Worm (Caenorhabditis elegans) whole organism, L4 larva: Measurements from ENCODE around the gene F57A8.7.

Experiments used
- F26F4.8 ChIP-seq: fragments of 200-800 bp; sonication (Bioruptor generic); conservative IDR thresholded peaks from 2 replicates; pipeline ENCODE4 v1.3.6; 2022; ENCODE audit warnings: missing genetic modification characterization, missing compliant biosample characterization
- aha-1 ChIP-seq: fragments of 150-350 bp; peaks from one replicate; lab custom pipeline; 2014; ENCODE audit warnings: missing biosample characterization, missing genetic modification characterization
- ceh-28 ChIP-seq: fragments of 150-350 bp; optimal IDR thresholded peaks from 2 replicates; lab custom pipeline; 2014; ENCODE audit warnings: missing biosample characterization, missing genetic modification reagents, missing genetic modification characterization
- ceh-82 ChIP-seq: sonication (generic microtip); optimal IDR thresholded peaks from 2 replicates; lab custom pipeline; 2017; ENCODE audit warnings: missing biosample characterization, missing genetic modification characterization
- egl-27 ChIP-seq: sonication (generic microtip); optimal IDR thresholded peaks from 3 replicates; lab custom pipeline; 2017; ENCODE audit warnings: missing biosample characterization, missing genetic modification reagents, missing genetic modification characterization
- nhr-25 ChIP-seq: sonication (generic microtip); optimal IDR thresholded peaks from 2 replicates; lab custom pipeline; 2017; ENCODE audit warnings: missing genetic modification characterization, mild to moderate bottlenecking, missing compliant biosample characterization, antibody characterized with exemption, moderate library complexity, borderline replicate concordance; ENCODE audit not compliant: insufficient read depth
- pha-4 ChIP-seq, 2 experiments: fragments of 150-350 bp in 1 of 2; fragments of 200-800 bp in 1 of 2; sonication (Bioruptor generic) in 1 of 2; IDR thresholded peaks in 1 of 2; optimal IDR thresholded peaks in 1 of 2; 2 replicates each; pipeline versions ENCODE4 v1.3.6 to Lab custom; 2014 to 2022; ENCODE audit warnings: missing genetic modification characterization in 2 of 2, missing genetic modification reagents in 2 of 2, missing biosample characterization in 1 of 2, missing compliant biosample characterization in 1 of 2
- php-3 ChIP-seq: fragments of 200-800 bp; sonication (Bioruptor generic); IDR thresholded peaks from 2 replicates; pipeline ENCODE4 v1.3.6; 2022; ENCODE audit warnings: missing genetic modification reagents, missing genetic modification characterization, missing compliant biosample characterization
- unc-39 ChIP-seq: sonication (generic microtip); optimal IDR thresholded peaks from 2 replicates; lab custom pipeline; 2017; ENCODE audit warnings: missing biosample characterization, missing genetic modification characterization
- unc-62 ChIP-seq, 3 experiments: fragments of 150-350 bp in 1 of 3; sonication (generic microtip); optimal IDR thresholded peaks in 2 of 3; peaks in 1 of 3; 1 replicate in 1 of 3; 2 replicates in 2 of 3; lab custom pipeline; 2014 to 2017; ENCODE audit warnings: missing biosample characterization in 3 of 3, missing genetic modification characterization in 3 of 3, missing genetic modification reagents in 3 of 3, missing genotype in 1 of 3
- ztf-11 ChIP-seq: fragments of 150-350 bp; optimal IDR thresholded peaks from 2 replicates; lab custom pipeline; 2014; ENCODE audit warnings: missing biosample characterization, missing genetic modification characterization

ce11 chrV:10083999-10084468 is 8.5 kb downstream of the F57A8.7 start, which contains the start of gene nhr-12:
- no peak for TF ChIP-seq unc-39 (tag; lab: Kevin White, UChicago)
- TF ChIP-seq F26F4.8 (GFP tag; lab: Robert Waterston, UW) = no peak
- TF ChIP-seq nhr-25 (tag; lab: Kevin White, UChicago) = no peak
- TF ChIP-seq pha-4 (GFP tag; IDR thresholded peaks at IDR 0.05; lab: Robert Waterston, UW) = no peak
- TF ChIP-seq pha-4 (tag; optimal IDR thresholded peaks at IDR 0.05; lab: Kevin White, UChicago) = no peak
- no peak for TF ChIP-seq aha-1 (tag; lab: Kevin White, UChicago)
- no peak for TF ChIP-seq ceh-82 (tag; lab: Kevin White, UChicago)
- TF ChIP-seq unc-62 (GFP tag; optimal IDR thresholded peaks at IDR 0.05 in 1 of 2; lab: Kevin White, UChicago) = peak in 1 of 2 experiments; percentile 10
- TF ChIP-seq unc-62 (tag; optimal IDR thresholded peaks at IDR 0.05; lab: Kevin White, UChicago) = no peak
- TF ChIP-seq ztf-11 (tag; lab: Kevin White, UChicago) = no peak
- no peak for TF ChIP-seq php-3 (GFP tag; lab: Robert Waterston, UW)
- no peak for TF ChIP-seq ceh-28
- no peak for TF ChIP-seq egl-27 (tag; lab: Kevin White, UChicago)
